Worm (Caenorhabditis elegans): Measurements from ENCODE around the gene F09F7.5.

ce11 chrIII:5521930-5522329, 24.9 kb upstream of the F09F7.5 start, which contains the start of gene D1044.4:
- TF ChIP-seq ceh-82 (tag; optimal IDR thresholded peaks at IDR 0.05) = no peak
- TF ChIP-seq nhr-28 (tag; optimal IDR thresholded peaks at IDR 0.05) = no peak
- no peak for TF ChIP-seq nhr-43 (tag; optimal IDR thresholded peaks at IDR 0.05; ENCODE audit: poor library complexity, severe bottlenecking)
- no peak for TF ChIP-seq elt-3 (tag; optimal IDR thresholded peaks at IDR 0.05)
- TF ChIP-seq lin-15B (tag; optimal IDR thresholded peaks at IDR 0.05) = no peak
- TF ChIP-seq nhr-25 (tag; optimal IDR thresholded peaks at IDR 0.05) = no peak
- no peak for TF ChIP-seq pha-4 (tag; optimal IDR thresholded peaks at IDR 0.05)
- TF ChIP-seq ZK546.5 (tag; optimal IDR thresholded peaks at IDR 0.05) = no peak

Measured in whole organism, L3 larva.